Worm (Caenorhabditis elegans) whole organism, young adult: ENCODE results near the gene daf-7.
A peak's percentile ranks its signal among the peaks of the same experiment; 100 is the strongest.

ENCODE experiments used
- B0336.3 ChIP-seq: fragments of 200-800 bp; sonication (Bioruptor generic); IDR thresholded peaks from 2 replicates; pipeline ENCODE4 v1.3.6; 2022; ENCODE audit warnings: missing genetic modification characterization, missing compliant biosample characterization
- C06A6.2 ChIP-seq: fragments of 200-800 bp; sonication (Bioruptor generic); conservative IDR thresholded peaks from 2 replicates; pipeline ENCODE4 v1.3.6; 2022; ENCODE audit warnings: missing genetic modification characterization, missing compliant biosample characterization
- F39B2.1 ChIP-seq: fragments of 200-800 bp; sonication (Bioruptor generic); IDR thresholded peaks from 2 replicates; pipeline ENCODE4 v1.3.6; 2022; ENCODE audit warnings: missing genetic modification reagents, missing genetic modification characterization, missing compliant biosample characterization
- F55B11.4 ChIP-seq: sonication (generic microtip); optimal IDR thresholded peaks from 2 replicates; lab custom pipeline; 2016; ENCODE audit warnings: missing compliant biosample characterization, missing genetic modification characterization, borderline replicate concordance; ENCODE audit not compliant: insufficient read depth
- F57C9.4 ChIP-seq: sonication (generic microtip); optimal IDR thresholded peaks from 2 replicates; lab custom pipeline; 2017; ENCODE audit warnings: mild to moderate bottlenecking, missing genetic modification characterization, missing compliant biosample characterization
- T26A5.8 ChIP-seq: sonication (generic microtip); optimal IDR thresholded peaks from 2 replicates; lab custom pipeline; 2016; ENCODE audit warnings: missing genetic modification characterization, missing compliant biosample characterization
- Y53F4B.3 ChIP-seq: fragments of 200-800 bp; sonication (Bioruptor generic); IDR thresholded peaks from 2 replicates; pipeline ENCODE4 v1.3.6; 2022; ENCODE audit warnings: missing genetic modification reagents, missing genetic modification characterization, missing compliant biosample characterization
- Y53G8AR.9 ChIP-seq: fragments of 200-800 bp; sonication (Bioruptor generic); conservative IDR thresholded peaks from 2 replicates; pipeline ENCODE4 v1.3.6; 2022; ENCODE audit warnings: missing genetic modification reagents, missing genetic modification characterization, missing compliant biosample characterization
- Y79H2A.3 ChIP-seq: fragments of 200-800 bp; sonication (Bioruptor generic); conservative IDR thresholded peaks from 2 replicates; pipeline ENCODE4 v1.3.6; 2022; ENCODE audit warnings: missing genetic modification reagents, missing genetic modification characterization, missing compliant biosample characterization
- Y95B8A.8 ChIP-seq: fragments of 200-800 bp; sonication (Bioruptor generic); IDR thresholded peaks from 2 replicates; pipeline ENCODE4 v1.3.6; 2022; ENCODE audit warnings: missing genetic modification reagents, missing genetic modification characterization, missing compliant biosample characterization
- atf-7 ChIP-seq: sonication (generic microtip); optimal IDR thresholded peaks from 2 replicates; lab custom pipeline; 2017; ENCODE audit warnings: mild to moderate bottlenecking, missing genetic modification characterization, missing compliant biosample characterization
- bed-1 ChIP-seq: fragments of 200-800 bp; sonication (Bioruptor generic); IDR thresholded peaks from 2 replicates; pipeline ENCODE4 v1.3.6; 2022; ENCODE audit warnings: missing genetic modification reagents, missing genetic modification characterization, missing compliant biosample characterization
- bed-2 ChIP-seq: fragments of 200-800 bp; sonication (Bioruptor generic); IDR thresholded peaks from 2 replicates; pipeline ENCODE4 v1.3.6; 2022; ENCODE audit warnings: missing genetic modification reagents, missing genetic modification characterization, missing compliant biosample characterization
- cebp-1 ChIP-seq, 2 experiments: fragments of 200-800 bp in 1 of 2; sonication (Bioruptor generic) in 1 of 2; sonication (generic microtip) in 1 of 2; IDR thresholded peaks in 1 of 2; optimal IDR thresholded peaks in 1 of 2; 2 replicates each; pipeline versions ENCODE4 v1.3.6 to Lab custom; 2017 to 2022; ENCODE audit warnings: missing compliant biosample characterization in 2 of 2, missing genetic modification characterization in 2 of 2, mild to moderate bottlenecking in 1 of 2, missing genetic modification reagents in 1 of 2, moderate library complexity in 1 of 2
- cebp-2 ChIP-seq: fragments of 200-800 bp; sonication (Bioruptor generic); IDR thresholded peaks from 2 replicates; pipeline ENCODE4 v1.3.6; 2022; ENCODE audit warnings: missing genetic modification characterization, missing compliant biosample characterization
- ceh-100 ChIP-seq: fragments of 200-800 bp; sonication (Bioruptor generic); IDR thresholded peaks from 2 replicates; pipeline ENCODE4 v1.3.6; 2022; ENCODE audit warnings: missing genetic modification reagents, missing genetic modification characterization, missing compliant biosample characterization
- ceh-27 ChIP-seq: fragments of 200-800 bp; sonication (Bioruptor generic); optimal IDR thresholded peaks from 2 replicates; lab custom pipeline; 2018; ENCODE audit warnings: mild to moderate bottlenecking, missing genetic modification characterization, moderate library complexity, missing compliant biosample characterization
- ceh-40 ChIP-seq: fragments of 200-800 bp; sonication (Bioruptor generic); IDR thresholded peaks from 2 replicates; pipeline ENCODE4 v1.3.6; 2022; ENCODE audit warnings: missing genetic modification characterization, missing compliant biosample characterization
- die-1 ChIP-seq: sonication (generic microtip); optimal IDR thresholded peaks from 2 replicates; lab custom pipeline; 2016; ENCODE audit warnings: missing genotype, mild to moderate bottlenecking, missing genetic modification characterization, missing compliant biosample characterization
- egl-18 ChIP-seq: fragments of 200-800 bp; sonication (Bioruptor generic); IDR thresholded peaks from 2 replicates; pipeline ENCODE4 v1.3.6; 2022; ENCODE audit warnings: missing genetic modification reagents, missing genetic modification characterization, missing compliant biosample characterization
- egrh-3 ChIP-seq: fragments of 200-800 bp; sonication (Bioruptor generic); IDR thresholded peaks from 2 replicates; pipeline ENCODE4 v1.3.6; 2022; ENCODE audit warnings: missing genetic modification reagents, missing genetic modification characterization, missing compliant biosample characterization
- ekl-4 ChIP-seq: fragments of 200-800 bp; sonication (Bioruptor generic); IDR thresholded peaks from 2 replicates; pipeline ENCODE4 v1.3.6; 2022; ENCODE audit warnings: missing genetic modification reagents, missing genetic modification characterization, missing compliant biosample characterization
- hsf-1 ChIP-seq: fragments of 200-800 bp; sonication (Bioruptor generic); IDR thresholded peaks from 2 replicates; pipeline ENCODE4 v1.3.6; 2022; ENCODE audit warnings: missing genetic modification reagents, missing genetic modification characterization, missing compliant biosample characterization
- lag-1 ChIP-seq: fragments of 200-800 bp; sonication (Bioruptor generic); IDR thresholded peaks from 2 replicates; pipeline ENCODE4 v1.3.6; 2022; ENCODE audit warnings: missing genetic modification reagents, missing genetic modification characterization, missing compliant biosample characterization
- let-607 ChIP-seq, 2 experiments: fragments of 200-800 bp in 1 of 2; sonication (Bioruptor generic) in 1 of 2; sonication (generic microtip) in 1 of 2; optimal IDR thresholded peaks; 2 replicates each; lab custom pipeline; 2016 to 2018; ENCODE audit warnings: mild to moderate bottlenecking in 2 of 2, missing compliant biosample characterization in 2 of 2, missing genetic modification characterization in 2 of 2, moderate library complexity in 2 of 2, missing genotype in 1 of 2
- lin-26 ChIP-seq: fragments of 200-800 bp; sonication (Bioruptor generic); IDR thresholded peaks from 2 replicates; pipeline ENCODE4 v1.3.6; 2022; ENCODE audit warnings: missing genetic modification reagents, missing genetic modification characterization, missing compliant biosample characterization
- lin-40 ChIP-seq: sonication (generic microtip); optimal IDR thresholded peaks from 2 replicates; lab custom pipeline; 2016; ENCODE audit warnings: missing genetic modification characterization, mild to moderate bottlenecking, missing compliant biosample characterization, missing genotype, missing genetic modification reagents
- lir-1 ChIP-seq: fragments of 200-800 bp; sonication (Bioruptor generic); conservative IDR thresholded peaks from 2 replicates; pipeline ENCODE4 v1.3.6; 2022; ENCODE audit warnings: missing genetic modification reagents, missing genetic modification characterization, missing compliant biosample characterization
- lsl-1 ChIP-seq: fragments of 200-800 bp; sonication (Bioruptor generic); optimal IDR thresholded peaks from 2 replicates; lab custom pipeline; 2018; ENCODE audit warnings: mild to moderate bottlenecking, missing genetic modification characterization, moderate library complexity, missing compliant biosample characterization
- madf-10 ChIP-seq: sonication (generic microtip); optimal IDR thresholded peaks from 2 replicates; lab custom pipeline; 2016; ENCODE audit warnings: mild to moderate bottlenecking, missing genetic modification characterization, missing compliant biosample characterization
- madf-3 ChIP-seq: fragments of 200-800 bp; sonication (Bioruptor generic); IDR thresholded peaks from 2 replicates; pipeline ENCODE4 v1.3.6; 2022; ENCODE audit warnings: missing genetic modification reagents, missing genetic modification characterization, missing compliant biosample characterization
- mxl-1 ChIP-seq: sonication (generic microtip); optimal IDR thresholded peaks from 2 replicates; lab custom pipeline; 2016; ENCODE audit warnings: missing genetic modification characterization, missing compliant biosample characterization
- nhr-120 ChIP-seq: fragments of 200-800 bp; sonication (Bioruptor generic); IDR thresholded peaks from 2 replicates; pipeline ENCODE4 v1.3.6; 2022; ENCODE audit warnings: missing genetic modification characterization, missing compliant biosample characterization
- nhr-27 ChIP-seq: fragments of 200-800 bp; sonication (Bioruptor generic); optimal IDR thresholded peaks from 2 replicates; lab custom pipeline; 2018; ENCODE audit warnings: mild to moderate bottlenecking, missing genetic modification characterization, moderate library complexity, missing compliant biosample characterization
- nhr-80 ChIP-seq: sonication (generic microtip); optimal IDR thresholded peaks from 2 replicates; lab custom pipeline; 2016; ENCODE audit warnings: missing genetic modification characterization, missing compliant biosample characterization
- pha-4 ChIP-seq: fragments of 150-350 bp; sonication (generic microtip); optimal IDR thresholded peaks from 2 replicates; lab custom pipeline; 2014; ENCODE audit warnings: missing biosample characterization, missing genetic modification reagents, missing genetic modification characterization
- rcor-1 ChIP-seq: fragments of 200-800 bp; sonication (Bioruptor generic); IDR thresholded peaks from 2 replicates; pipeline ENCODE4 v1.3.6; 2022; ENCODE audit warnings: missing genetic modification reagents, missing genetic modification characterization, missing compliant biosample characterization
- rpc-1 ChIP-seq, 2 experiments: fragments of 150-350 bp in 1 of 2; sonication (generic microtip) in 1 of 2; optimal IDR thresholded peaks; 2 replicates each; lab custom pipeline; 2014 to 2018; ENCODE audit warnings: missing biosample characterization in 1 of 2, missing genetic modification characterization in 1 of 2, missing genetic modification reagents in 1 of 2, missing genotype in 1 of 2
- snpc-3.4 ChIP-seq: sonication (generic microtip); optimal IDR thresholded peaks from 2 replicates; lab custom pipeline; 2017; ENCODE audit warnings: missing genetic modification characterization, mild to moderate bottlenecking, missing compliant biosample characterization, antibody characterized with exemption, moderate library complexity, missing genotype, missing genetic modification reagents
- sptf-2 ChIP-seq: fragments of 200-800 bp; sonication (Bioruptor generic); optimal IDR thresholded peaks from 2 replicates; lab custom pipeline; 2018; ENCODE audit warnings: mild to moderate bottlenecking, missing genetic modification characterization, missing compliant biosample characterization
- tbx-9 ChIP-seq: sonication (generic microtip); optimal IDR thresholded peaks from 2 replicates; lab custom pipeline; 2016; ENCODE audit warnings: borderline replicate concordance, missing genetic modification characterization, inconsistent platforms, missing compliant biosample characterization
- zim-3 ChIP-seq: sonication (generic microtip); optimal IDR thresholded peaks from 2 replicates; lab custom pipeline; 2017; ENCODE audit warnings: mild to moderate bottlenecking, missing genetic modification characterization, moderate library complexity, missing compliant biosample characterization
- ztf-22 ChIP-seq: fragments of 200-800 bp; sonication (Bioruptor generic); optimal IDR thresholded peaks from 2 replicates; lab custom pipeline; 2018; ENCODE audit warnings: mild to moderate bottlenecking, missing genetic modification characterization, moderate library complexity, missing compliant biosample characterization
- ztf-25 ChIP-seq: fragments of 200-800 bp; sonication (Bioruptor generic); IDR thresholded peaks from 2 replicates; pipeline ENCODE4 v1.3.6; 2022; ENCODE audit warnings: missing genetic modification reagents, missing genetic modification characterization, missing compliant biosample characterization
- ztf-26 ChIP-seq: sonication (generic microtip); optimal IDR thresholded peaks from 2 replicates; lab custom pipeline; 2017; ENCODE audit warnings: missing genetic modification characterization, missing compliant biosample characterization
- ztf-6 ChIP-seq: fragments of 200-800 bp; sonication (Bioruptor generic); IDR thresholded peaks from 2 replicates; pipeline ENCODE4 v1.3.6; 2022; ENCODE audit warnings: missing genetic modification reagents, missing genetic modification characterization, missing compliant biosample characterization

Gene daf-7

ce11 chrIII:833711-834442 is 22.2 kb downstream of the daf-7 start (continued):
- peak; percentile 43 to 54 for TF ChIP-seq let-607 (tag; optimal IDR thresholded peaks at IDR 0.05; lab: Kevin White, UChicago)
- no peak for TF ChIP-seq bed-2 (GFP tag; lab: Robert Waterston, UW)
- no peak for TF ChIP-seq Y95B8A.8 (GFP tag; lab: Robert Waterston, UW)
- no peak for TF ChIP-seq Y53F4B.3
- peak; percentile 98 for TF ChIP-seq atf-7 (tag; lab: Kevin White, UChicago)
- TF ChIP-seq tbx-9 (tag; lab: Kevin White, UChicago) = no peak
- peak; percentile 70; the same call in 1 of the 2 replicates for TF ChIP-seq C06A6.2 (GFP tag; lab: Robert Waterston, UW)
- no peak for TF ChIP-seq ztf-22 (GFP tag; lab: Kevin White, UChicago)
- peak; percentile 95 for TF ChIP-seq nhr-80 (tag; lab: Kevin White, UChicago)
- TF ChIP-seq ztf-25 (GFP tag; lab: Robert Waterston, UW) = no peak
- no peak for TF ChIP-seq egrh-3 (GFP tag; lab: Robert Waterston, UW)
- 0 out of 2 replicates have a peak, but pooled peaks have one; percentile 32 for TF ChIP-seq rcor-1
- TF ChIP-seq hsf-1 (GFP tag; lab: Robert Waterston, UW) = 0 out of 2 replicates have a peak, but pooled peaks have one; percentile 37
- peak; percentile 81 for TF ChIP-seq ekl-4 (GFP tag; lab: Robert Waterston, UW)
- TF ChIP-seq cebp-1 (GFP tag; IDR thresholded peaks at IDR 0.05; lab: Robert Waterston, UW) = peak; percentile 98
- TF ChIP-seq cebp-1 (tag; optimal IDR thresholded peaks at IDR 0.05; lab: Kevin White, UChicago) = peak; percentile 98
- TF ChIP-seq bed-1 = no peak
- peak; percentile 35 for TF ChIP-seq die-1 (tag; lab: Kevin White, UChicago)
- TF ChIP-seq sptf-2 (GFP tag; lab: Kevin White, UChicago) = no peak
- no peak for TF ChIP-seq F39B2.1 (GFP tag; lab: Robert Waterston, UW)
- no peak for TF ChIP-seq ceh-40 (GFP tag; lab: Robert Waterston, UW)
- no peak for TF ChIP-seq T26A5.8 (tag; lab: Kevin White, UChicago)
- TF ChIP-seq nhr-27 = peak; percentile 23
- TF ChIP-seq ztf-6 = peak; percentile 79; the same call in 1 of the 2 replicates
- TF ChIP-seq ceh-100 = peak; percentile 45; the same call in 1 of the 2 replicates
- TF ChIP-seq lsl-1 (GFP tag; lab: Kevin White, UChicago) = no peak
- TF ChIP-seq zim-3 (tag; lab: Kevin White, UChicago) = no peak
- no peak for TF ChIP-seq madf-3
- TF ChIP-seq ceh-27 = peak; percentile 91
- peak; percentile 93; the same call in 1 of the 2 replicates for TF ChIP-seq cebp-2 (GFP tag; lab: Robert Waterston, UW)
- TF ChIP-seq lag-1 (GFP tag; lab: Robert Waterston, UW) = no peak
- no peak for TF ChIP-seq F55B11.4 (tag; lab: Kevin White, UChicago)
- TF ChIP-seq pha-4 = peak; percentile 89
- TF ChIP-seq B0336.3 (GFP tag; lab: Robert Waterston, UW) = peak; percentile 61; the same call in 1 of the 2 replicates
- TF ChIP-seq madf-10 (tag; lab: Kevin White, UChicago) = peak; percentile 77
- no peak for TF ChIP-seq rpc-1 (optimal IDR thresholded peaks at IDR 0.05; lab: Kevin White, UChicago)
- TF ChIP-seq rpc-1 (tag; optimal IDR thresholded peaks at IDR 0.05; lab: Kevin White, UChicago) = no peak
- TF ChIP-seq lin-26 (GFP tag; lab: Robert Waterston, UW) = peak; percentile 60; the same call in 1 of the 2 replicates
- peak; percentile 92 for TF ChIP-seq ztf-26 (tag; lab: Kevin White, UChicago)
- no peak for TF ChIP-seq F57C9.4 (tag; lab: Kevin White, UChicago)
- no peak for TF ChIP-seq nhr-120 (GFP tag; lab: Robert Waterston, UW)
- 0 out of 2 replicates have a peak, but pooled peaks have one; percentile 40 for TF ChIP-seq Y79H2A.3 (GFP tag; lab: Robert Waterston, UW)
- no peak for TF ChIP-seq egl-18 (GFP tag; lab: Robert Waterston, UW)
- no peak; the same call in 1 of the 2 replicates for TF ChIP-seq Y53G8AR.9 (GFP tag; lab: Robert Waterston, UW)
- peak; percentile 89 for TF ChIP-seq lin-40 (tag; lab: Kevin White, UChicago)
- TF ChIP-seq snpc-3.4 (tag; lab: Kevin White, UChicago) = no peak
- TF ChIP-seq lir-1 (GFP tag; lab: Robert Waterston, UW) = peak; percentile 17; the same call in 1 of the 2 replicates
- TF ChIP-seq mxl-1 = no peak
